Fruit fly (Drosophila melanogaster) whole organism, embryonic: Measurements from ENCODE around the gene CG13364.

Experiments used
- Aef1 ChIP-seq: fragments of 200-800 bp; sonication (Bioruptor generic); IDR thresholded peaks from 3 replicates; pipeline ENCODE4 v1.3.6; 2022; ENCODE audit warnings: missing biosample characterization, missing genetic modification characterization
- CG13123 ChIP-seq: fragments of 200-800 bp; sonication (Bioruptor generic); optimal IDR thresholded peaks from 2 replicates; lab custom pipeline; 2016; ENCODE audit warnings: missing biosample characterization, missing genetic modification characterization
- CG13624 ChIP-seq: fragments of 200-800 bp; sonication (Bioruptor generic); optimal IDR thresholded peaks from 2 replicates; lab custom pipeline; 2016; ENCODE audit warnings: missing biosample characterization, missing genetic modification characterization
- CG15479 ChIP-seq: fragments of 200-800 bp; sonication (Bioruptor generic); optimal IDR thresholded peaks from 3 replicates; lab custom pipeline; 2019; ENCODE audit warnings: missing biosample characterization, mild to moderate bottlenecking, missing genetic modification characterization, moderate library complexity
- CG17359 ChIP-seq: fragments of 200-800 bp; sonication (Bioruptor generic); optimal IDR thresholded peaks from 3 replicates; lab custom pipeline; 2018; ENCODE audit warnings: missing biosample characterization, mild to moderate bottlenecking, missing genetic modification characterization, moderate library complexity
- CG17912 ChIP-seq: fragments of 200-800 bp; sonication (Bioruptor generic); optimal IDR thresholded peaks from 2 replicates; lab custom pipeline; 2018; ENCODE audit warnings: missing biosample characterization, mild to moderate bottlenecking, missing genetic modification characterization
- CG1832 ChIP-seq: fragments of 200-800 bp; sonication (Bioruptor generic); optimal IDR thresholded peaks from 2 replicates; lab custom pipeline; 2017; ENCODE audit warnings: missing biosample characterization, mild to moderate bottlenecking, missing genetic modification characterization, inconsistent platforms
- CG2712 ChIP-seq: fragments of 200-800 bp; optimal IDR thresholded peaks from 3 replicates; lab custom pipeline; 2019; ENCODE audit warnings: missing biosample characterization, mild to moderate bottlenecking, missing genetic modification characterization, moderate library complexity
- CG30403 ChIP-seq: fragments of 200-800 bp; sonication (Bioruptor generic); optimal IDR thresholded peaks from 3 replicates; lab custom pipeline; 2016; ENCODE audit warnings: missing biosample characterization, missing genetic modification characterization
- CG3407 ChIP-seq: fragments of 200-800 bp; sonication (Bioruptor generic); optimal IDR thresholded peaks from 2 replicates; lab custom pipeline; 2018; ENCODE audit warnings: missing biosample characterization, mild to moderate bottlenecking, missing genetic modification characterization
- CG3995 ChIP-seq: fragments of 200-800 bp; sonication (Bioruptor generic); optimal IDR thresholded peaks from 3 replicates; lab custom pipeline; 2016; ENCODE audit warnings: missing biosample characterization, missing genetic modification characterization
- CG4617 ChIP-seq: fragments of 200-800 bp; sonication (Bioruptor generic); optimal IDR thresholded peaks from 3 replicates; lab custom pipeline; 2016; ENCODE audit warnings: missing biosample characterization, missing genetic modification characterization, borderline replicate concordance
- CG4854 ChIP-seq: fragments of 200-800 bp; sonication (Bioruptor generic); optimal IDR thresholded peaks from 2 replicates; lab custom pipeline; 2016; ENCODE audit warnings: missing biosample characterization, missing genetic modification characterization, inconsistent platforms
- CG7271 ChIP-seq: fragments of 200-800 bp; sonication (Bioruptor generic); optimal IDR thresholded peaks from 2 replicates; lab custom pipeline; 2018; ENCODE audit warnings: missing biosample characterization, mild to moderate bottlenecking, missing genetic modification characterization, moderate library complexity
- CG8281 ChIP-seq: fragments of 200-800 bp; sonication (Bioruptor generic); optimal IDR thresholded peaks from 2 replicates; lab custom pipeline; 2018; ENCODE audit warnings: missing biosample characterization, mild to moderate bottlenecking, missing genetic modification characterization, moderate library complexity
- Dref ChIP-seq: fragments of 200-800 bp; sonication (Bioruptor generic); IDR thresholded peaks from 2 replicates; pipeline ENCODE4 v1.3.6; 2022; ENCODE audit warnings: missing biosample characterization, missing genetic modification characterization
- Gug ChIP-seq: fragments of 200-800 bp; sonication (Bioruptor generic); IDR thresholded peaks from 4 replicates; pipeline ENCODE4 v1.3.6; 2022; ENCODE audit warnings: missing biosample characterization, missing genetic modification characterization
- Hsf ChIP-seq: fragments of 200-800 bp; sonication (Bioruptor generic); optimal IDR thresholded peaks from 3 replicates; lab custom pipeline; 2016; ENCODE audit warnings: missing biosample characterization, missing genetic modification characterization
- Med ChIP-seq: fragments of 200-800 bp; sonication (Bioruptor generic); peaks from one replicate; lab custom pipeline; 2016; ENCODE audit warnings: missing biosample characterization, missing genetic modification characterization, mild to moderate bottlenecking, inconsistent platforms, moderate library complexity
- Myb ChIP-seq: fragments of 200-800 bp; sonication (Bioruptor generic); optimal IDR thresholded peaks from 2 replicates; lab custom pipeline; 2016; ENCODE audit warnings: missing biosample characterization, missing genetic modification characterization
- NFAT ChIP-seq: fragments of 200-800 bp; sonication (Bioruptor generic); IDR thresholded peaks from 2 replicates; pipeline ENCODE4 v1.3.6; 2022; ENCODE audit warnings: missing biosample characterization, missing genetic modification characterization
- Neu2 ChIP-seq: fragments of 200-800 bp; sonication (Bioruptor generic); optimal IDR thresholded peaks from 3 replicates; lab custom pipeline; 2016; ENCODE audit warnings: missing biosample characterization, missing genetic modification characterization, borderline replicate concordance
- Poxn ChIP-seq: fragments of 200-800 bp; sonication (Bioruptor generic); IDR thresholded peaks from 2 replicates; pipeline ENCODE4 v1.3.6; 2022; ENCODE audit warnings: missing biosample characterization, missing genetic modification characterization
- Ptx1 ChIP-seq: fragments of 200-800 bp; sonication (Bioruptor generic); IDR thresholded peaks from 2 replicates; pipeline ENCODE4 v1.3.6; 2022; ENCODE audit warnings: missing biosample characterization, missing genetic modification characterization
- Ravus ChIP-seq: fragments of 200-800 bp; sonication (Bioruptor generic); IDR thresholded peaks from 2 replicates; pipeline ENCODE4 v1.3.6; 2022; ENCODE audit warnings: missing biosample characterization, missing genetic modification characterization
- Rfx ChIP-seq: fragments of 200-800 bp; sonication (Bioruptor generic); IDR thresholded peaks from 2 replicates; pipeline ENCODE4 v1.3.6; 2022; ENCODE audit warnings: missing biosample characterization, missing genetic modification characterization
- Stat92E ChIP-seq, 3 experiments: fragments of >200 bp in 2 of 3; fragments of 200-800 bp in 1 of 3; sonication (Bioruptor generic) in 1 of 3; optimal IDR thresholded peaks; 2 replicates each; lab custom pipeline; 2017 to 2019; ENCODE audit warnings: missing biosample characterization in 3 of 3, missing genetic modification characterization in 3 of 3, mild to moderate bottlenecking in 1 of 3, moderate library complexity in 1 of 3
- YL-1 ChIP-seq: fragments of 200-800 bp; sonication (Bioruptor generic); optimal IDR thresholded peaks from 3 replicates; lab custom pipeline; 2017; ENCODE audit warnings: missing biosample characterization, mild to moderate bottlenecking, missing genetic modification characterization
- ash1 ChIP-seq: fragments of 200-800 bp; sonication (Bioruptor generic); optimal IDR thresholded peaks from 2 replicates; lab custom pipeline; 2018; ENCODE audit warnings: missing biosample characterization, mild to moderate bottlenecking, missing genetic modification characterization
- chm ChIP-seq: fragments of 200-800 bp; sonication (Bioruptor generic); IDR thresholded peaks from 2 replicates; pipeline ENCODE4 v1.3.6; 2022; ENCODE audit warnings: missing biosample characterization, missing genetic modification characterization
- croc ChIP-seq: fragments of 200-800 bp; sonication (Bioruptor generic); conservative IDR thresholded peaks from 3 replicates; pipeline ENCODE4 v1.3.6; 2022; ENCODE audit warnings: missing biosample characterization, missing genetic modification characterization
- da ChIP-seq: fragments of 200-800 bp; sonication (Bioruptor generic); optimal IDR thresholded peaks from 2 replicates; lab custom pipeline; 2016; ENCODE audit warnings: missing biosample characterization, missing genetic modification characterization
- hbn ChIP-seq: fragments of 200-800 bp; sonication (Bioruptor generic); IDR thresholded peaks from 2 replicates; pipeline ENCODE4 v1.3.6; 2022; ENCODE audit warnings: missing biosample characterization, missing genetic modification characterization; ENCODE audit not compliant: partially characterized antibody
- insv ChIP-seq, 2 experiments: fragments of 200-800 bp; sonication (Bioruptor generic); optimal IDR thresholded peaks; 3 replicates each; lab custom pipeline; 2016 to 2018; ENCODE audit warnings: missing biosample characterization in 2 of 2, missing genetic modification characterization in 2 of 2
- mam ChIP-seq: fragments of 200-800 bp; sonication (Bioruptor generic); optimal IDR thresholded peaks from 3 replicates; lab custom pipeline; 2016; ENCODE audit warnings: missing biosample characterization, missing genetic modification characterization
- mirr ChIP-seq: fragments of 200-800 bp; sonication (Bioruptor generic); optimal IDR thresholded peaks from 3 replicates; lab custom pipeline; 2018; ENCODE audit warnings: missing biosample characterization, mild to moderate bottlenecking, missing genetic modification characterization
- nau ChIP-seq: fragments of 200-800 bp; sonication (Bioruptor generic); optimal IDR thresholded peaks from 3 replicates; lab custom pipeline; 2017; ENCODE audit warnings: missing biosample characterization, mild to moderate bottlenecking, missing genetic modification characterization, missing genetic modification reagents
- nmo ChIP-seq: fragments of 200-800 bp; sonication (Bioruptor generic); optimal IDR thresholded peaks from 2 replicates; lab custom pipeline; 2018; ENCODE audit warnings: missing biosample characterization, mild to moderate bottlenecking, missing genetic modification characterization, moderate library complexity
- pzg ChIP-seq: fragments of 200-800 bp; sonication (Bioruptor generic); optimal IDR thresholded peaks from 3 replicates; lab custom pipeline; 2018; ENCODE audit warnings: missing biosample characterization, mild to moderate bottlenecking, missing genetic modification characterization, moderate library complexity
- rib ChIP-seq: fragments of 200-800 bp; sonication (Bioruptor generic); IDR thresholded peaks from 2 replicates; pipeline ENCODE4 v1.3.6; 2022; ENCODE audit warnings: missing biosample characterization, missing genetic modification characterization
- row ChIP-seq: fragments of 200-800 bp; sonication (Bioruptor generic); IDR thresholded peaks from 3 replicates; pipeline ENCODE4 v1.3.6; 2022; ENCODE audit warnings: missing biosample characterization, missing genetic modification characterization
- scrt ChIP-seq: fragments of 200-800 bp; sonication (Bioruptor generic); optimal IDR thresholded peaks from 2 replicates; lab custom pipeline; 2018; ENCODE audit warnings: missing biosample characterization, mild to moderate bottlenecking, missing genetic modification characterization, moderate library complexity
- slou ChIP-seq: fragments of 200-800 bp; sonication (Bioruptor generic); optimal IDR thresholded peaks from 3 replicates; lab custom pipeline; 2016; ENCODE audit warnings: missing biosample characterization, missing genetic modification characterization
- stwl ChIP-seq: fragments of 200-800 bp; sonication (Bioruptor generic); optimal IDR thresholded peaks from 3 replicates; lab custom pipeline; 2018; ENCODE audit warnings: missing biosample characterization, mild to moderate bottlenecking, missing genetic modification characterization, moderate library complexity
- tna ChIP-seq: fragments of 200-800 bp; sonication (Bioruptor generic); IDR thresholded peaks from 2 replicates; pipeline ENCODE4 v1.3.6; 2022; ENCODE audit warnings: missing biosample characterization, missing genetic modification characterization; ENCODE audit not compliant: partially characterized antibody
- ttk ChIP-seq: fragments of 200-800 bp; sonication (Bioruptor generic); IDR thresholded peaks from 2 replicates; pipeline ENCODE4 v2.1.2; 2022; ENCODE audit warnings: missing biosample characterization, missing genetic modification characterization
- vnd ChIP-seq: fragments of 200-800 bp; sonication (Bioruptor generic); IDR thresholded peaks from 3 replicates; pipeline ENCODE4 v1.3.6; 2022; ENCODE audit warnings: missing biosample characterization, missing genetic modification characterization; ENCODE audit not compliant: partially characterized antibody
- zf30C ChIP-seq: fragments of 200-800 bp; sonication (Bioruptor generic); optimal IDR thresholded peaks from 3 replicates; lab custom pipeline; 2018; ENCODE audit warnings: missing biosample characterization, mild to moderate bottlenecking, missing genetic modification characterization

Gene CG13364

dm6 chrX:619220-620101 is 5.5 kb downstream of the CG13364 start:
- TF ChIP-seq insv (GFP tag; optimal IDR thresholded peaks at IDR 0.05; lab: Kevin White, UChicago) (peak; percentile 34 to 84), chm (GFP tag; lab: Robert Waterston, UW) (0 out of 2 replicates have a peak, but pooled peaks have one; percentile 22), nau (no peak), CG1832 (no peak), CG17359 (tag; lab: Kevin White, UChicago) (no peak), Ravus (GFP tag; lab: Robert Waterston, UW) (no peak), CG3995 (GFP tag; lab: Kevin White, UChicago) (peak; percentile 74), mam (GFP tag; lab: Kevin White, UChicago) (no peak), Rfx (GFP tag; lab: Robert Waterston, UW) (no peak), zf30C (GFP tag; lab: Kevin White, UChicago) (peak; percentile 47), row (GFP tag; lab: Robert Waterston, UW) (no peak), CG3407 (GFP tag; lab: Kevin White, UChicago) (no peak), Med (GFP tag; lab: Kevin White, UChicago) (peak; percentile 5), mirr (GFP tag; lab: Kevin White, UChicago) (no peak), CG13624 (no peak), CG15479 (GFP tag; lab: Kevin White, UChicago) (peak; percentile 44)
- TF ChIP-seq, all 482 proteins: peak for 6

DNA sequence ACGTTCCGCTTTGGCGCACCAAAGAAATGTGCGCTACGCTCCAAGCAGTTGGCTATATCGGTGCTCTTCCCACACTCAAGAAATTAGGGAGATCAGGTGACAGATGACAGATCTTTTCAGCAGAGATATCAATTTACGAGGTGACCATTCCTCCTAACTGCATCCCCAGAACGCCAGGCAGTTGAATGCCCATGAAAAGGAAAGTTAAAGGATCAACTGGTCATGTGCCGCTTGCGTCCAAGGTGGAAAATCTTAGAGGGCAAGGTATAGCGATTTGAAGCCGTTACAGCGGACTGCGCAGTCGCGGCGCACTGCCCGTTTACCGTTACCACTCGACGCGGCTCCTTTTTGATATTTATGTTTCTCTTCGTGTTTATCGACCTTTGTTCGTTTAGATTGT is 6.4 kb downstream of the CG13364 start:
- TF ChIP-seq vnd = no peak
- TF ChIP-seq Neu2 = no peak
- no peak for TF ChIP-seq slou (GFP tag; lab: Kevin White, UChicago)
- TF ChIP-seq Myb = no peak
- no peak for TF ChIP-seq croc (GFP tag; lab: Robert Waterston, UW)
- TF ChIP-seq Hsf = peak; percentile 28
- no peak for TF ChIP-seq CG17912 (GFP tag; lab: Kevin White, UChicago)
- TF ChIP-seq Poxn = no peak
- TF ChIP-seq nmo (GFP tag; lab: Kevin White, UChicago) = peak; percentile 39
- TF ChIP-seq Stat92E (GFP tag; optimal IDR thresholded peaks at IDR 0.05; lab: Kevin White, UChicago) = no peak
- no peak for TF ChIP-seq Dref (GFP tag; lab: Robert Waterston, UW)
- no peak for TF ChIP-seq CG4617
- no peak for TF ChIP-seq da (GFP tag; lab: Kevin White, UChicago)
- TF ChIP-seq CG4854 (GFP tag; lab: Kevin White, UChicago) = no peak
- TF ChIP-seq CG8281 (tag; lab: Kevin White, UChicago) = no peak
- no peak for TF ChIP-seq stwl (tag; lab: Kevin White, UChicago)
- no peak for TF ChIP-seq scrt (GFP tag; lab: Kevin White, UChicago)
- TF ChIP-seq ash1 = no peak
- TF ChIP-seq CG7271 (tag; lab: Kevin White, UChicago) = no peak
- no peak for TF ChIP-seq hbn (GFP tag; lab: Robert Waterston, UW)
- TF ChIP-seq ttk (GFP tag; lab: Robert Waterston, UW) = 0 out of 2 replicates have a peak, but pooled peaks have one; percentile 31
- TF ChIP-seq rib (GFP tag; lab: Robert Waterston, UW) = no peak
- no peak for TF ChIP-seq tna (GFP tag; lab: Robert Waterston, UW)
- no peak for TF ChIP-seq NFAT
- no peak for TF ChIP-seq Gug (GFP tag; lab: Robert Waterston, UW)
- TF ChIP-seq CG2712 (tag; lab: Kevin White, UChicago) = peak; percentile 49
- 0 out of 3 replicates have a peak, but pooled peaks have one; percentile 11 for TF ChIP-seq Aef1 (GFP tag; lab: Robert Waterston, UW)
- TF ChIP-seq CG30403 = peak; percentile 55
- TF ChIP-seq YL-1 (GFP tag; lab: Kevin White, UChicago) = no peak
- TF ChIP-seq Ptx1 = peak; percentile 46; the same call in 1 of the 2 replicates
- TF ChIP-seq CG13123 = no peak
- TF ChIP-seq pzg (GFP tag; lab: Kevin White, UChicago) = no peak
